Worm (Caenorhabditis elegans) whole organism, L2 larva: ENCODE results near the gene C53D6.10.

Experiments used
- C34F6.9 ChIP-seq: fragments of 150-350 bp; optimal IDR thresholded peaks from 2 replicates; lab custom pipeline; 2014; ENCODE audit warnings: missing biosample characterization, missing genetic modification characterization
- F13H6.1 ChIP-seq: sonication (generic microtip); optimal IDR thresholded peaks from 2 replicates; lab custom pipeline; 2016; ENCODE audit warnings: missing genetic modification characterization, missing compliant biosample characterization
- R02D3.7 ChIP-seq: fragments of 150-350 bp; optimal IDR thresholded peaks from 2 replicates; lab custom pipeline; 2014; ENCODE audit warnings: missing biosample characterization, missing genetic modification characterization
- Y55F3AM.14 ChIP-seq: fragments of 200-800 bp; sonication (Bioruptor generic); optimal IDR thresholded peaks from 2 replicates; lab custom pipeline; 2018; ENCODE audit warnings: mild to moderate bottlenecking, missing genetic modification characterization, missing compliant biosample characterization
- ZK546.5 ChIP-seq: sonication (generic microtip); optimal IDR thresholded peaks from 2 replicates; lab custom pipeline; 2017; ENCODE audit warnings: missing biosample characterization, missing genetic modification characterization
- ama-1 ChIP-seq: fragments of 150-350 bp; optimal IDR thresholded peaks from 2 replicates; lab custom pipeline; 2018; ENCODE audit warnings: inconsistent platforms
- ceh-16 ChIP-seq: fragments of 150-350 bp; optimal IDR thresholded peaks from 2 replicates; lab custom pipeline; 2014; ENCODE audit warnings: missing biosample characterization, missing genetic modification characterization
- ceh-82 ChIP-seq: fragments of 150-350 bp; optimal IDR thresholded peaks from 2 replicates; lab custom pipeline; 2014; ENCODE audit warnings: missing biosample characterization, missing genetic modification characterization
- crh-2 ChIP-seq: sonication (generic microtip); optimal IDR thresholded peaks from 2 replicates; lab custom pipeline; 2017; ENCODE audit warnings: missing biosample characterization, missing genetic modification characterization
- dmd-4 ChIP-seq: sonication (generic microtip); optimal IDR thresholded peaks from 2 replicates; lab custom pipeline; 2017; ENCODE audit warnings: missing biosample characterization, missing genetic modification characterization
- egl-27 ChIP-seq: sonication (generic microtip); optimal IDR thresholded peaks from 3 replicates; lab custom pipeline; 2017; ENCODE audit warnings: missing biosample characterization, missing genetic modification reagents, missing genetic modification characterization
- elt-3 ChIP-seq: sonication (generic microtip); optimal IDR thresholded peaks from 2 replicates; lab custom pipeline; 2017; ENCODE audit warnings: missing biosample characterization, missing genetic modification characterization
- fos-1 ChIP-seq: fragments of 150-350 bp; optimal IDR thresholded peaks from 2 replicates; lab custom pipeline; 2014; ENCODE audit warnings: missing biosample characterization, missing genetic modification characterization
- gmeb-1 ChIP-seq: fragments of 150-350 bp; optimal IDR thresholded peaks from 2 replicates; lab custom pipeline; 2014; ENCODE audit warnings: missing biosample characterization, missing genetic modification characterization
- lin-13 ChIP-seq: fragments of 150-350 bp; optimal IDR thresholded peaks from 2 replicates; lab custom pipeline; 2014; ENCODE audit warnings: missing biosample characterization, missing genetic modification reagents, missing genetic modification characterization
- lin-39 ChIP-seq: fragments of 150-350 bp; optimal IDR thresholded peaks from 2 replicates; lab custom pipeline; 2014; ENCODE audit warnings: missing biosample characterization, missing genetic modification reagents, missing genetic modification characterization
- lsy-2 ChIP-seq, 2 experiments: fragments of 150-350 bp in 1 of 2; sonication (generic microtip) in 1 of 2; optimal IDR thresholded peaks; 2 replicates each; lab custom pipeline; 2014 to 2017; ENCODE audit warnings: missing biosample characterization in 2 of 2, missing genetic modification characterization in 2 of 2
- mbf-1 ChIP-seq: sonication (generic microtip); optimal IDR thresholded peaks from 2 replicates; lab custom pipeline; 2017; ENCODE audit warnings: missing biosample characterization, missing genetic modification characterization
- mdl-1 ChIP-seq, 2 experiments: fragments of 150-350 bp in 1 of 2; sonication (generic microtip) in 1 of 2; optimal IDR thresholded peaks; 2 replicates each; lab custom pipeline; 2017; ENCODE audit warnings: missing biosample characterization in 2 of 2, missing genetic modification characterization in 2 of 2
- nhr-11 ChIP-seq: fragments of 150-350 bp; optimal IDR thresholded peaks from 2 replicates; lab custom pipeline; 2014; ENCODE audit warnings: missing biosample characterization, missing genetic modification characterization
- nhr-129 ChIP-seq: fragments of 150-350 bp; optimal IDR thresholded peaks from 2 replicates; lab custom pipeline; 2014; ENCODE audit warnings: missing biosample characterization, missing genetic modification characterization
- nhr-21 ChIP-seq: fragments of 150-350 bp; optimal IDR thresholded peaks from 2 replicates; lab custom pipeline; 2014; ENCODE audit warnings: missing biosample characterization, missing genetic modification characterization
- nhr-23 ChIP-seq: fragments of 150-350 bp; optimal IDR thresholded peaks from 2 replicates; lab custom pipeline; 2014; ENCODE audit warnings: missing biosample characterization, missing genetic modification reagents, missing genetic modification characterization
- nhr-237 ChIP-seq: fragments of 150-350 bp; optimal IDR thresholded peaks from 2 replicates; lab custom pipeline; 2014; ENCODE audit warnings: missing biosample characterization, missing genetic modification characterization
- nhr-25 ChIP-seq: fragments of 150-350 bp; sonication (generic microtip); optimal IDR thresholded peaks from 3 replicates; lab custom pipeline; 2014; ENCODE audit warnings: missing biosample characterization, missing genetic modification characterization
- nhr-6 ChIP-seq: fragments of 150-350 bp; optimal IDR thresholded peaks from 2 replicates; lab custom pipeline; 2014; ENCODE audit warnings: missing biosample characterization, missing genetic modification characterization
- peb-1 ChIP-seq: fragments of 150-350 bp; optimal IDR thresholded peaks from 2 replicates; lab custom pipeline; 2014; ENCODE audit warnings: missing biosample characterization, missing genetic modification characterization
- sem-4 ChIP-seq: fragments of 150-350 bp; optimal IDR thresholded peaks from 2 replicates; lab custom pipeline; 2014; ENCODE audit warnings: missing biosample characterization, missing genetic modification reagents, missing genetic modification characterization
- sma-9 ChIP-seq, 2 experiments: fragments of 150-350 bp in 1 of 2; sonication (generic microtip) in 1 of 2; optimal IDR thresholded peaks; 2 replicates each; lab custom pipeline; 2014 to 2016; ENCODE audit warnings: missing genetic modification characterization in 2 of 2, mild to moderate bottlenecking in 1 of 2, missing biosample characterization in 1 of 2, missing compliant biosample characterization in 1 of 2, missing genetic modification reagents in 1 of 2, moderate library complexity in 1 of 2
- snpc-4 ChIP-seq: fragments of 150-350 bp; optimal IDR thresholded peaks from 2 replicates; lab custom pipeline; 2014; ENCODE audit warnings: missing biosample characterization, missing genetic modification characterization
- unc-39 ChIP-seq: fragments of 150-350 bp; optimal IDR thresholded peaks from 2 replicates; lab custom pipeline; 2014; ENCODE audit warnings: missing biosample characterization, missing genetic modification characterization
- unc-62 ChIP-seq: fragments of 150-350 bp; optimal IDR thresholded peaks from 2 replicates; lab custom pipeline; 2014; ENCODE audit warnings: missing biosample characterization, missing genetic modification reagents, missing genetic modification characterization
- ztf-11 ChIP-seq: sonication (generic microtip); optimal IDR thresholded peaks from 2 replicates; lab custom pipeline; 2017; ENCODE audit warnings: missing biosample characterization, missing genetic modification characterization
- ztf-4 ChIP-seq: fragments of 150-350 bp; optimal IDR thresholded peaks from 2 replicates; lab custom pipeline; 2014; ENCODE audit warnings: missing biosample characterization, missing genetic modification characterization

The C53D6.10 gene

ce11 chrIV:9074244-9074723, 40.0 kb upstream of the C53D6.10 start, which contains the start of gene mppb-1 (continued):
- TF ChIP-seq lin-13 (GFP tag; lab: Kevin White, UChicago) (peak; percentile 83), lsy-2 (tag; optimal IDR thresholded peaks at IDR 0.05; lab: Kevin White, UChicago) (peak; percentile 63 to 85), dmd-4 (tag; lab: Kevin White, UChicago) (no peak), mdl-1 (tag; optimal IDR thresholded peaks at IDR 0.05; lab: Kevin White, UChicago) (peak in 1 of 2 experiments; percentile 39), ztf-11 (tag; lab: Kevin White, UChicago) (no peak)
- TF ChIP-seq, all 48 proteins: peak for 23

DNA sequence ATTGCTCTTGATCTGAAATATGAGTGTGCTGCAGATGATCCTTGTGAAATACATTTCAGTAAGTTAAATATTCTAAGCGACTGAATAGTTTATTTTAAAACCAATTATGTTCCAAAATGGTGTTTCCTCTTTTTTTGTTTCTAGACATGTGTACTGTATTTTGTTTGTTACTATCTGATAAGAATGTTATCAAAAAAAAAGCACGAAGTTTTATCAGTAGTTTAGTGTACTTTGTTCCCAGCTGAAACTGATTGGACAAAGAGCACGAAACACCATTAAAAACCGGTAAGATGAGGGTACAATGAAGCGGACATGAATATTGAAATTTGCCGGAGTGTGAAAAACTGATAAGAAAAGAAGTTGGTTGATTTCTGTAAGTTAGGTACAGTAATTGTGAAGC, 35.9 kb upstream of the C53D6.10 start:
- TF ChIP-seq ztf-4 (tag; lab: Kevin White, UChicago) (no peak), fos-1 (tag; lab: Kevin White, UChicago) (peak; percentile 22)

- TF ChIP-seq lin-39 (no peak), nhr-6 (tag; lab: Kevin White, UChicago) (no peak), nhr-25 (tag; lab: Kevin White, UChicago) (no peak), unc-39 (no peak), nhr-21 (no peak), R02D3.7 (tag; lab: Kevin White, UChicago) (no peak), nhr-237 (tag; lab: Kevin White, UChicago) (no peak), unc-62 (no peak), ceh-16 (no peak), dmd-4 (tag; lab: Kevin White, UChicago) (no peak), ama-1 (lab: Kevin White, UChicago) (no peak), fos-1 (tag; lab: Kevin White, UChicago) (no peak), sem-4 (tag; lab: Kevin White, UChicago) (no peak), lsy-2 (tag; optimal IDR thresholded peaks at IDR 0.05; lab: Kevin White, UChicago) (no peak), ceh-82 (tag; lab: Kevin White, UChicago) (no peak), C34F6.9 (tag; lab: Kevin White, UChicago) (no peak), crh-2 (no peak), mbf-1 (tag; lab: Kevin White, UChicago) (no peak), egl-27 (tag; lab: Kevin White, UChicago) (no peak)
- TF ChIP-seq, all 48 proteins: peak for 0
Observed at ce11 chrIV:9069703-9070102, 35.5 kb upstream of the C53D6.10 start, which contains the start of gene nhr-11. Gene nhr-11, plus strand, starts transcription at chrIV:9070003.

DNA sequence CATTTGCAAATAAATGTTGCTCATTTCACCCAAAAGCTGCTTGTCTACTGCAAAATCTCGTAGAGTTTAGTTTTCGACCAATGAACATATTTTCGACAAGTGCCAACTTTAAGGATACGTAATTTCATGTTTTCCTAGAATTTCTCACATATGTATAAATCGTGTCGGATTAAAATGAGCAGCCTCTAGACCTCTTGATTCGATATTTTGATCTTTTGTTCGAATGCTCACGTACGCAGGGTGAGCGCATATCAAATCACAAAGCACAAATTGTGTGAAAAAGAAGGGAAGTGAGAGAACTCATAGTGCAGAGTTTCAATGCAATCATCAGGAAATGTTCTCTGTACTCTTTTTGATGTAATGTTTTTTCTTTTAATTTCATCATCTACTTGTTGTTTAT, 29.3 kb upstream of the C53D6.10 start:
- TF ChIP-seq fos-1 (tag; lab: Kevin White, UChicago) (peak; percentile 10), crh-2 (peak; percentile 54), egl-27 (tag; lab: Kevin White, UChicago) (no peak), nhr-237 (tag; lab: Kevin White, UChicago) (no peak), peb-1 (tag; lab: Kevin White, UChicago) (no peak), nhr-129 (peak; percentile 49), nhr-6 (tag; lab: Kevin White, UChicago) (no peak), ZK546.5 (no peak), unc-39 (no peak), unc-62 (no peak), nhr-25 (tag; lab: Kevin White, UChicago) (no peak), F13H6.1 (tag; lab: Kevin White, UChicago) (peak; percentile 31), snpc-4 (tag; lab: Kevin White, UChicago) (no peak), dmd-4 (tag; lab: Kevin White, UChicago) (no peak), R02D3.7 (tag; lab: Kevin White, UChicago) (no peak), nhr-23 (tag; lab: Kevin White, UChicago) (no peak), gmeb-1 (tag; lab: Kevin White, UChicago) (no peak), ceh-82 (tag; lab: Kevin White, UChicago) (no peak), ztf-4 (tag; lab: Kevin White, UChicago) (no peak), lin-39 (no peak), sma-9 (GFP tag; optimal IDR thresholded peaks at IDR 0.05; lab: Kevin White, UChicago) (peak; percentile 61), sma-9 (tag; optimal IDR thresholded peaks at IDR 0.05; lab: Kevin White, UChicago) (no peak), nhr-11 (tag; lab: Kevin White, UChicago) (no peak), ama-1 (lab: Kevin White, UChicago) (no peak), sem-4 (tag; lab: Kevin White, UChicago) (no peak), elt-3 (tag; lab: Kevin White, UChicago) (no peak), nhr-21 (peak; percentile 48), Y55F3AM.14 (GFP tag; lab: Kevin White, UChicago) (no peak), lsy-2 (tag; optimal IDR thresholded peaks at IDR 0.05; lab: Kevin White, UChicago) (peak in 1 of 2 experiments; percentile 36)
